Worm (Caenorhabditis elegans) whole organism, L1 larva: ENCODE results near the gene F52H2.5.

Experiments used
- C34B4.2 ChIP-seq: sonication (generic microtip); optimal IDR thresholded peaks from 2 replicates; lab custom pipeline; 2017; ENCODE audit warnings: mild to moderate bottlenecking, missing genetic modification characterization, missing compliant biosample characterization
- elt-2 ChIP-seq: sonication (generic microtip); optimal IDR thresholded peaks from 2 replicates; lab custom pipeline; 2016; ENCODE audit warnings: missing genetic modification characterization, mild to moderate bottlenecking, inconsistent platforms, missing compliant biosample characterization, missing genetic modification reagents
- lir-3 ChIP-seq: sonication (generic microtip); optimal IDR thresholded peaks from 2 replicates; lab custom pipeline; 2016; ENCODE audit warnings: mild to moderate bottlenecking, missing genetic modification characterization, moderate library complexity, missing compliant biosample characterization; ENCODE audit not compliant: poor library complexity
- nhr-12 ChIP-seq: sonication (generic microtip); optimal IDR thresholded peaks from 2 replicates; lab custom pipeline; 2017; ENCODE audit warnings: missing biosample characterization, missing genetic modification characterization
- nhr-71 ChIP-seq: sonication (generic microtip); optimal IDR thresholded peaks from 2 replicates; lab custom pipeline; 2016; ENCODE audit warnings: mild to moderate bottlenecking, missing genetic modification characterization, moderate library complexity, missing compliant biosample characterization
- nhr-76 ChIP-seq: sonication (generic microtip); optimal IDR thresholded peaks from 2 replicates; lab custom pipeline; 2017; ENCODE audit warnings: missing biosample characterization, missing genetic modification characterization
- nhr-77 ChIP-seq: fragments of 150-350 bp; optimal IDR thresholded peaks from 2 replicates; lab custom pipeline; 2014; ENCODE audit warnings: missing biosample characterization, missing genetic modification characterization
- unc-62 ChIP-seq: fragments of 150-350 bp; optimal IDR thresholded peaks from 2 replicates; lab custom pipeline; 2014; ENCODE audit warnings: missing biosample characterization, missing genetic modification reagents, missing genetic modification characterization

DNA sequence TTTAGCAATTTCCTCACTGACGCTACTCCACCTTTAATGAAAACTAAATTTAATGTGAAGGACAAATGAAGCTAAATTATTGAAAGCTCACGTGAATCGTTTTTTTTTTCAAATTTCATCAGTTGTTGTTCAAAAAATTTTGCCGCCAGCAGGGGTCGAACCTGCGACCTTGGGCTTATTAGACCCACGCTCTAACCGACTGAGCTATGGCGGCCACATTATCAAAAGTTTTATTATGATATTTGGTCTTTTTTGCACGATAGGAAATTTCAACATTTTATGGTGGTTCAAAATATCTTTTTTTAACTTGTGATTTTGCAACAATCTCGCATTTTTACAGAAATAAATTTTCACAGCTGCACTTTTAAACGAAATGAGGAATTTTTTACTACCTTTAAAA, 33.8 kb downstream of the F52H2.5 start:
- no peak for TF ChIP-seq lir-3
- no peak for TF ChIP-seq C34B4.2
- no peak for TF ChIP-seq nhr-76 (tag; lab: Kevin White, UChicago)
- no peak for TF ChIP-seq unc-62 (GFP tag; lab: Kevin White, UChicago)
- TF ChIP-seq nhr-71 (tag; lab: Kevin White, UChicago) = no peak
- no peak for TF ChIP-seq elt-2
- TF ChIP-seq nhr-12 (tag; lab: Kevin White, UChicago) = no peak
- no peak for TF ChIP-seq nhr-77
